Worm (Caenorhabditis elegans) whole organism, L3 larva: Measurements from ENCODE around the gene C51E3.6.
A peak's percentile ranks its signal among the peaks of the same experiment; 100 is the strongest.

Experiments
- R02D3.7 ChIP-seq: fragments of 150-350 bp; optimal IDR thresholded peaks from 2 replicates; lab custom pipeline; 2014; ENCODE audit warnings: missing biosample characterization, missing genetic modification characterization
- ZK546.5 ChIP-seq: sonication (generic microtip); optimal IDR thresholded peaks from 2 replicates; lab custom pipeline; 2017; ENCODE audit warnings: missing biosample characterization, missing genetic modification characterization
- aly-2 ChIP-seq: fragments of 150-350 bp; optimal IDR thresholded peaks from 2 replicates; lab custom pipeline; 2014; ENCODE audit warnings: missing biosample characterization, missing genetic modification characterization
- ama-1 ChIP-seq: fragments of 150-350 bp; optimal IDR thresholded peaks from 2 replicates; lab custom pipeline; 2018
- ceh-16 ChIP-seq: sonication (generic microtip); optimal IDR thresholded peaks from 2 replicates; lab custom pipeline; 2017; ENCODE audit warnings: missing biosample characterization, missing genetic modification characterization
- ceh-28 ChIP-seq: fragments of 150-350 bp; optimal IDR thresholded peaks from 2 replicates; lab custom pipeline; 2014; ENCODE audit warnings: missing biosample characterization, missing genetic modification reagents, missing genetic modification characterization
- ceh-82 ChIP-seq: fragments of 150-350 bp; optimal IDR thresholded peaks from 2 replicates; lab custom pipeline; 2014; ENCODE audit warnings: missing biosample characterization, missing genetic modification characterization
- ceh-9 ChIP-seq: sonication (generic microtip); optimal IDR thresholded peaks from 2 replicates; lab custom pipeline; 2018; ENCODE audit warnings: missing biosample characterization, missing genetic modification characterization
- daf-12 ChIP-seq: fragments of 150-350 bp; optimal IDR thresholded peaks from 2 replicates; lab custom pipeline; 2014; ENCODE audit warnings: missing biosample characterization, missing genetic modification reagents, missing genetic modification characterization
- egl-27 ChIP-seq: sonication (generic microtip); optimal IDR thresholded peaks from 4 replicates; lab custom pipeline; 2017; ENCODE audit warnings: missing biosample characterization, missing genetic modification reagents, missing genetic modification characterization
- egl-5 ChIP-seq: fragments of 150-350 bp; optimal IDR thresholded peaks from 2 replicates; lab custom pipeline; 2017; ENCODE audit warnings: missing biosample characterization, missing genetic modification reagents, missing genetic modification characterization, inconsistent platforms
- elt-1 ChIP-seq: fragments of 150-350 bp; optimal IDR thresholded peaks from 2 replicates; lab custom pipeline; 2014; ENCODE audit warnings: missing biosample characterization, missing genetic modification characterization
- elt-2 ChIP-seq: sonication (generic microtip); optimal IDR thresholded peaks from 2 replicates; lab custom pipeline; 2016; ENCODE audit warnings: missing genetic modification reagents, mild to moderate bottlenecking, missing genetic modification characterization, missing compliant biosample characterization
- elt-3 ChIP-seq, 3 experiments: fragments of 150-350 bp in 1 of 3; sonication (generic microtip) in 2 of 3; optimal IDR thresholded peaks; 2 replicates in 2 of 3; 4 replicates in 1 of 3; lab custom pipeline; 2014 to 2017; ENCODE audit warnings: missing biosample characterization in 3 of 3, missing genetic modification characterization in 3 of 3
- eor-1 ChIP-seq, 2 experiments: fragments of 150-350 bp; optimal IDR thresholded peaks; 2 replicates each; lab custom pipeline; 2014 to 2018; ENCODE audit warnings: missing biosample characterization in 2 of 2, missing genetic modification characterization in 2 of 2
- fkh-10 ChIP-seq: sonication (generic microtip); optimal IDR thresholded peaks from 2 replicates; lab custom pipeline; 2017; ENCODE audit warnings: missing biosample characterization, missing genetic modification reagents, missing genetic modification characterization
- fkh-2 ChIP-seq: fragments of 150-350 bp; optimal IDR thresholded peaks from 2 replicates; lab custom pipeline; 2014; ENCODE audit warnings: missing biosample characterization, missing genetic modification reagents, missing genetic modification characterization
- fos-1 ChIP-seq: fragments of 150-350 bp; optimal IDR thresholded peaks from 2 replicates; lab custom pipeline; 2014; ENCODE audit warnings: missing biosample characterization, missing genetic modification characterization
- hmg-11 ChIP-seq: sonication (generic microtip); optimal IDR thresholded peaks from 2 replicates; lab custom pipeline; 2016; ENCODE audit warnings: missing genetic modification characterization, missing compliant biosample characterization
- jun-1 ChIP-seq: fragments of 150-350 bp; optimal IDR thresholded peaks from 2 replicates; lab custom pipeline; 2014; ENCODE audit warnings: missing biosample characterization, missing genetic modification reagents, missing genetic modification characterization
- lin-15B ChIP-seq: fragments of 150-350 bp; optimal IDR thresholded peaks from 2 replicates; lab custom pipeline; 2014; ENCODE audit warnings: missing biosample characterization, missing genetic modification characterization
- lin-39 ChIP-seq: fragments of 150-350 bp; optimal IDR thresholded peaks from 2 replicates; lab custom pipeline; 2018; ENCODE audit warnings: missing biosample characterization, missing genetic modification reagents, missing genetic modification characterization
- lsy-12 ChIP-seq: sonication (generic microtip); optimal IDR thresholded peaks from 2 replicates; lab custom pipeline; 2016; ENCODE audit warnings: mild to moderate bottlenecking, missing genetic modification characterization, missing compliant biosample characterization
- mdl-1 ChIP-seq: fragments of 150-350 bp; optimal IDR thresholded peaks from 2 replicates; lab custom pipeline; 2014; ENCODE audit warnings: missing biosample characterization, missing genetic modification characterization
- mml-1 ChIP-seq: fragments of 150-350 bp; sonication (generic microtip); optimal IDR thresholded peaks from 3 replicates; lab custom pipeline; 2014; ENCODE audit warnings: missing biosample characterization, missing genetic modification characterization
- nfya-1 ChIP-seq: sonication (generic microtip); optimal IDR thresholded peaks from 2 replicates; lab custom pipeline; 2017; ENCODE audit warnings: missing genetic modification characterization, mild to moderate bottlenecking, missing compliant biosample characterization, antibody characterized with exemption, moderate library complexity; ENCODE audit not compliant: insufficient read depth
- nhr-11 ChIP-seq: fragments of 150-350 bp; optimal IDR thresholded peaks from 2 replicates; lab custom pipeline; 2014; ENCODE audit warnings: missing biosample characterization, missing genetic modification characterization
- nhr-12 ChIP-seq: fragments of 150-350 bp; optimal IDR thresholded peaks from 2 replicates; lab custom pipeline; 2014; ENCODE audit warnings: missing biosample characterization, missing genetic modification characterization
- nhr-23 ChIP-seq: fragments of 150-350 bp; optimal IDR thresholded peaks from 2 replicates; lab custom pipeline; 2014; ENCODE audit warnings: missing biosample characterization, missing genetic modification reagents, missing genetic modification characterization
- nhr-237 ChIP-seq: fragments of 150-350 bp; optimal IDR thresholded peaks from 2 replicates; lab custom pipeline; 2014; ENCODE audit warnings: missing biosample characterization, missing genetic modification characterization
- nhr-25 ChIP-seq: sonication (generic microtip); optimal IDR thresholded peaks from 2 replicates; lab custom pipeline; 2017; ENCODE audit warnings: missing biosample characterization, missing genetic modification characterization
- nhr-28 ChIP-seq: fragments of 150-350 bp; optimal IDR thresholded peaks from 2 replicates; lab custom pipeline; 2014; ENCODE audit warnings: missing biosample characterization, missing genetic modification characterization
- nhr-43 ChIP-seq: sonication (generic microtip); optimal IDR thresholded peaks from 2 replicates; lab custom pipeline; 2016; ENCODE audit warnings: mild to moderate bottlenecking, missing genetic modification characterization, missing compliant biosample characterization; ENCODE audit not compliant: poor library complexity, severe bottlenecking
- nhr-67 ChIP-seq: fragments of 150-350 bp; optimal IDR thresholded peaks from 2 replicates; lab custom pipeline; 2014; ENCODE audit warnings: missing biosample characterization, missing genetic modification characterization
- nhr-76 ChIP-seq: fragments of 150-350 bp; sonication (generic microtip); optimal IDR thresholded peaks from 5 replicates; lab custom pipeline; 2014; ENCODE audit warnings: missing biosample characterization, missing genetic modification characterization
- nhr-77 ChIP-seq: fragments of 150-350 bp; optimal IDR thresholded peaks from 2 replicates; lab custom pipeline; 2014; ENCODE audit warnings: missing biosample characterization, missing genetic modification characterization
- pha-4 ChIP-seq: fragments of 150-350 bp; optimal IDR thresholded peaks from 2 replicates; lab custom pipeline; 2014; ENCODE audit warnings: missing biosample characterization, missing genetic modification reagents, missing genetic modification characterization
- pqm-1 ChIP-seq: fragments of 150-350 bp; optimal IDR thresholded peaks from 2 replicates; lab custom pipeline; 2017; ENCODE audit warnings: missing biosample characterization, missing genetic modification characterization, inconsistent platforms
- sea-2 ChIP-seq: fragments of 150-350 bp; sonication (generic microtip); optimal IDR thresholded peaks from 4 replicates; lab custom pipeline; 2014; ENCODE audit warnings: missing biosample characterization, missing genetic modification reagents, missing genetic modification characterization
- skn-1 ChIP-seq: fragments of 150-350 bp; optimal IDR thresholded peaks from 2 replicates; lab custom pipeline; 2014; ENCODE audit warnings: missing biosample characterization, missing genetic modification characterization
- snpc-4 ChIP-seq: fragments of 150-350 bp; optimal IDR thresholded peaks from 2 replicates; lab custom pipeline; 2014; ENCODE audit warnings: missing biosample characterization, missing genetic modification characterization
- tbx-2 ChIP-seq: sonication (generic microtip); optimal IDR thresholded peaks from 2 replicates; lab custom pipeline; 2016; ENCODE audit warnings: mild to moderate bottlenecking, missing genetic modification characterization, missing compliant biosample characterization
- unc-39 ChIP-seq: sonication (generic microtip); optimal IDR thresholded peaks from 4 replicates; lab custom pipeline; 2017; ENCODE audit warnings: missing biosample characterization, missing genetic modification characterization
- unc-62 ChIP-seq: fragments of 150-350 bp; sonication (generic microtip); optimal IDR thresholded peaks from 4 replicates; lab custom pipeline; 2014; ENCODE audit warnings: missing biosample characterization, missing genetic modification reagents, missing genetic modification characterization
- zag-1 ChIP-seq: fragments of 150-350 bp; optimal IDR thresholded peaks from 2 replicates; lab custom pipeline; 2014; ENCODE audit warnings: missing biosample characterization, missing genetic modification characterization
- ztf-11 ChIP-seq: fragments of 150-350 bp; optimal IDR thresholded peaks from 2 replicates; lab custom pipeline; 2014; ENCODE audit warnings: missing biosample characterization, missing genetic modification characterization
- ztf-4 ChIP-seq: fragments of 150-350 bp; optimal IDR thresholded peaks from 2 replicates; lab custom pipeline; 2014; ENCODE audit warnings: missing biosample characterization, missing genetic modification characterization

Gene C51E3.6

ce11 chrV:10204863-10205338 is 38.6 kb upstream of the C51E3.6 start, which contains the start of the genes ZK856.19 and ZK856.11:
TSS of gene ZK856.19 (minus strand) at chrV:10204913.
TSS of gene ZK856.11 (minus strand) at chrV:10204938.
- TF ChIP-seq daf-12 (tag; lab: Kevin White, UChicago) (no peak), fkh-10 (GFP tag; lab: Kevin White, UChicago) (peak; percentile 28), nfya-1 (tag; lab: Kevin White, UChicago) (peak; percentile 61), elt-2 (peak; percentile 43), snpc-4 (tag; lab: Kevin White, UChicago) (peak; percentile 60), R02D3.7 (peak; percentile 86), lin-39 (no peak), ama-1 (lab: Kevin White, UChicago) (no peak), pha-4 (peak; percentile 88), ztf-4 (tag; lab: Kevin White, UChicago) (no peak), elt-3 (tag; optimal IDR thresholded peaks at IDR 0.05; lab: Kevin White, UChicago) (no peak), mml-1 (no peak), aly-2 (tag; lab: Kevin White, UChicago) (no peak), nhr-11 (tag; lab: Kevin White, UChicago) (no peak), lsy-12 (tag; lab: Kevin White, UChicago) (peak; percentile 68), mdl-1 (tag; lab: Kevin White, UChicago) (no peak), egl-5 (tag; lab: Kevin White, UChicago) (no peak), zag-1 (no peak), lin-15B (peak; percentile 92), nhr-23 (tag; lab: Kevin White, UChicago) (peak; percentile 68), unc-62 (GFP tag; lab: Kevin White, UChicago) (no peak), nhr-43 (tag; lab: Kevin White, UChicago) (peak; percentile 59), hmg-11 (tag; lab: Kevin White, UChicago) (peak; percentile 28), nhr-25 (no peak), fkh-2 (tag; lab: Kevin White, UChicago) (no peak), pqm-1 (tag; lab: Kevin White, UChicago) (peak; percentile 30), nhr-77 (tag; lab: Kevin White, UChicago) (no peak), tbx-2 (tag; lab: Kevin White, UChicago) (peak; percentile 29), elt-1 (tag; lab: Kevin White, UChicago) (no peak), ztf-11 (tag; lab: Kevin White, UChicago) (no peak), ceh-9 (tag; lab: Kevin White, UChicago) (no peak), jun-1 (tag; lab: Kevin White, UChicago) (peak; percentile 39), ceh-82 (no peak), eor-1 (tag; optimal IDR thresholded peaks at IDR 0.05; lab: Kevin White, UChicago) (no peak), nhr-76 (no peak), nhr-12 (tag; lab: Kevin White, UChicago) (no peak), nhr-67 (tag; lab: Kevin White, UChicago) (no peak), ceh-28 (peak; percentile 33), fos-1 (tag; lab: Kevin White, UChicago) (no peak), unc-39 (tag; lab: Kevin White, UChicago) (no peak), ZK546.5 (tag; lab: Kevin White, UChicago) (no peak), sea-2 (GFP tag; lab: Kevin White, UChicago) (no peak), ceh-16 (tag; lab: Kevin White, UChicago) (no peak), nhr-237 (tag; lab: Kevin White, UChicago) (no peak), skn-1 (tag; lab: Kevin White, UChicago) (no peak), egl-27 (tag; lab: Kevin White, UChicago) (no peak), nhr-28 (tag; lab: Kevin White, UChicago) (no peak)
